Fruit fly (Drosophila melanogaster) whole organism, embryonic: Measurements from ENCODE around the gene Tmhs.

ENCODE experiments used
- CG10979 ChIP-seq: fragments of 200-800 bp; sonication (Bioruptor generic); optimal IDR thresholded peaks from 2 replicates; lab custom pipeline; 2018; ENCODE audit warnings: missing biosample characterization, mild to moderate bottlenecking, missing genetic modification characterization, moderate library complexity
- CG13424 ChIP-seq: fragments of 200-800 bp; sonication (Bioruptor generic); optimal IDR thresholded peaks from 2 replicates; lab custom pipeline; 2019; ENCODE audit warnings: missing biosample characterization, mild to moderate bottlenecking, missing genetic modification characterization, moderate library complexity
- CG14050 ChIP-seq: fragments of 200-800 bp; sonication (Bioruptor generic); IDR thresholded peaks from 3 replicates; pipeline ENCODE4 v1.3.6; 2022; ENCODE audit warnings: missing biosample characterization, missing genetic modification characterization
- CG15073 ChIP-seq: fragments of 200-800 bp; sonication (Bioruptor generic); optimal IDR thresholded peaks from 2 replicates; lab custom pipeline; 2016; ENCODE audit warnings: missing biosample characterization, missing genetic modification characterization
- CG16813 ChIP-seq: fragments of 200-800 bp; sonication (Bioruptor generic); IDR thresholded peaks from 3 replicates; pipeline ENCODE4 v1.3.6; 2022; ENCODE audit warnings: missing biosample characterization, missing genetic modification characterization; ENCODE audit not compliant: partially characterized antibody
- CG17359 ChIP-seq: fragments of 200-800 bp; sonication (Bioruptor generic); optimal IDR thresholded peaks from 3 replicates; lab custom pipeline; 2018; ENCODE audit warnings: missing biosample characterization, mild to moderate bottlenecking, missing genetic modification characterization, moderate library complexity
- CG2202 ChIP-seq: fragments of 200-800 bp; sonication (Bioruptor generic); optimal IDR thresholded peaks from 2 replicates; lab custom pipeline; 2018; ENCODE audit warnings: missing biosample characterization, mild to moderate bottlenecking, missing genetic modification characterization
- CG3726 ChIP-seq: fragments of 200-800 bp; sonication (Bioruptor generic); IDR thresholded peaks from 3 replicates; pipeline ENCODE4, ENCODE4 v1.3.6; 2022; ENCODE audit warnings: missing biosample characterization, missing genetic modification characterization
- CG43689 ChIP-seq: fragments of 200-800 bp; sonication (Bioruptor generic); IDR thresholded peaks from 2 replicates; pipeline ENCODE4 v1.3.6; 2022; ENCODE audit warnings: missing biosample characterization, missing genetic modification characterization
- CG5953 ChIP-seq: fragments of 200-800 bp; sonication (Bioruptor generic); IDR thresholded peaks from 2 replicates; pipeline ENCODE4 v1.3.6; 2022; ENCODE audit warnings: missing biosample characterization, missing genetic modification characterization
- CG6654 ChIP-seq: fragments of 200-800 bp; sonication (Bioruptor generic); optimal IDR thresholded peaks from 2 replicates; lab custom pipeline; 2017; ENCODE audit warnings: missing biosample characterization, mild to moderate bottlenecking, missing genetic modification characterization
- CG6791 ChIP-seq: fragments of 200-800 bp; sonication (Bioruptor generic); IDR thresholded peaks from 3 replicates; pipeline ENCODE4 v1.3.6; 2022; ENCODE audit warnings: missing biosample characterization, missing genetic modification characterization; ENCODE audit not compliant: partially characterized antibody
- CG6854 ChIP-seq: fragments of 200-800 bp; sonication (Bioruptor generic); optimal IDR thresholded peaks from 3 replicates; lab custom pipeline; 2017; ENCODE audit warnings: missing biosample characterization, mild to moderate bottlenecking, missing genetic modification characterization
- CG7357 ChIP-seq: fragments of 200-800 bp; sonication (Bioruptor generic); IDR thresholded peaks from 3 replicates; pipeline ENCODE4 v1.3.6; 2022; ENCODE audit warnings: missing biosample characterization, missing genetic modification characterization
- CG8478 ChIP-seq: fragments of >200 bp; optimal IDR thresholded peaks from 2 replicates; lab custom pipeline; 2018
- CG8944 ChIP-seq: fragments of 200-800 bp; sonication (Bioruptor generic); optimal IDR thresholded peaks from 3 replicates; lab custom pipeline; 2016; ENCODE audit warnings: missing biosample characterization, missing genetic modification characterization
- D19B ChIP-seq: fragments of 200-800 bp; sonication (Bioruptor generic); optimal IDR thresholded peaks from 2 replicates; lab custom pipeline; 2017; ENCODE audit warnings: missing biosample characterization, mild to moderate bottlenecking, missing genetic modification characterization
- Dad ChIP-seq: fragments of 200-800 bp; sonication (Bioruptor generic); optimal IDR thresholded peaks from 3 replicates; lab custom pipeline; 2016; ENCODE audit warnings: missing biosample characterization, missing genetic modification characterization
- Fer3 ChIP-seq: fragments of 200-800 bp; sonication (Bioruptor generic); optimal IDR thresholded peaks from 2 replicates; lab custom pipeline; 2018; ENCODE audit warnings: missing biosample characterization, mild to moderate bottlenecking, missing genetic modification characterization, moderate library complexity
- H2.0 ChIP-seq: fragments of 200-800 bp; sonication (Bioruptor generic); IDR thresholded peaks from 2 replicates; pipeline ENCODE4 v1.3.6; 2022; ENCODE audit warnings: missing biosample characterization, missing genetic modification characterization
- Hmr ChIP-seq: fragments of 200-800 bp; sonication (Bioruptor generic); optimal IDR thresholded peaks from 3 replicates; lab custom pipeline; 2017; ENCODE audit warnings: mild to moderate bottlenecking, missing biosample characterization, missing genetic modification reagents, missing genetic modification characterization
- MESR4 ChIP-seq: fragments of 200-800 bp; sonication (Bioruptor generic); optimal IDR thresholded peaks from 2 replicates; lab custom pipeline; 2018; ENCODE audit warnings: missing biosample characterization, mild to moderate bottlenecking, missing genetic modification characterization, moderate library complexity
- Nf-YB ChIP-seq: fragments of 200-800 bp; sonication (Bioruptor generic); optimal IDR thresholded peaks from 3 replicates; lab custom pipeline; 2019; ENCODE audit warnings: missing biosample characterization, mild to moderate bottlenecking, missing genetic modification characterization, moderate library complexity
- NfI ChIP-seq: fragments of 200-800 bp; sonication (Bioruptor generic); optimal IDR thresholded peaks from 3 replicates; lab custom pipeline; 2018; ENCODE audit warnings: missing biosample characterization, mild to moderate bottlenecking, missing genetic modification characterization, moderate library complexity
- YL-1 ChIP-seq: fragments of 200-800 bp; sonication (Bioruptor generic); optimal IDR thresholded peaks from 3 replicates; lab custom pipeline; 2017; ENCODE audit warnings: missing biosample characterization, mild to moderate bottlenecking, missing genetic modification characterization
- btn ChIP-seq: fragments of 200-800 bp; sonication (Bioruptor generic); optimal IDR thresholded peaks from 2 replicates; lab custom pipeline; 2016; ENCODE audit warnings: missing biosample characterization, missing genetic modification characterization
- cad ChIP-seq: fragments of >200 bp; optimal IDR thresholded peaks from 2 replicates; lab custom pipeline; 2017; ENCODE audit warnings: missing biosample characterization, missing genetic modification characterization
- chm ChIP-seq: fragments of 200-800 bp; sonication (Bioruptor generic); IDR thresholded peaks from 2 replicates; pipeline ENCODE4 v1.3.6; 2022; ENCODE audit warnings: missing biosample characterization, missing genetic modification characterization
- crc ChIP-seq: fragments of 200-800 bp; sonication (Bioruptor generic); optimal IDR thresholded peaks from 2 replicates; lab custom pipeline; 2016; ENCODE audit warnings: missing biosample characterization, missing genetic modification characterization
- dati ChIP-seq: fragments of 200-800 bp; sonication (Bioruptor generic); IDR thresholded peaks from 2 replicates; pipeline ENCODE4 v1.3.6; 2022; ENCODE audit warnings: missing biosample characterization, missing genetic modification characterization
- dysf ChIP-seq: fragments of 200-800 bp; sonication (Bioruptor generic); IDR thresholded peaks from 3 replicates; pipeline ENCODE4 v1.3.6; 2022; ENCODE audit warnings: missing biosample characterization, missing genetic modification characterization
- ems ChIP-seq: fragments of 200-800 bp; sonication (Bioruptor generic); optimal IDR thresholded peaks from 3 replicates; lab custom pipeline; 2016; ENCODE audit warnings: missing biosample characterization, missing genetic modification characterization
- gce ChIP-seq: fragments of 200-800 bp; sonication (Bioruptor generic); IDR thresholded peaks from 3 replicates; pipeline ENCODE4 v1.3.6; 2022; ENCODE audit warnings: missing biosample characterization, missing genetic modification characterization
- gem ChIP-seq: fragments of 200-800 bp; sonication (Bioruptor generic); optimal IDR thresholded peaks from 2 replicates; lab custom pipeline; 2019; ENCODE audit warnings: missing biosample characterization, mild to moderate bottlenecking, missing genetic modification characterization, moderate library complexity
- ham ChIP-seq: fragments of 200-800 bp; sonication (Bioruptor generic); IDR thresholded peaks from 2 replicates; pipeline ENCODE4 v1.3.6; 2022; ENCODE audit warnings: missing biosample characterization, missing genetic modification characterization
- hbn ChIP-seq: fragments of 200-800 bp; sonication (Bioruptor generic); IDR thresholded peaks from 2 replicates; pipeline ENCODE4 v1.3.6; 2022; ENCODE audit warnings: missing biosample characterization, missing genetic modification characterization; ENCODE audit not compliant: partially characterized antibody
- jumu ChIP-seq: fragments of 200-800 bp; sonication (Bioruptor generic); optimal IDR thresholded peaks from 3 replicates; lab custom pipeline; 2016; ENCODE audit warnings: missing biosample characterization, missing genetic modification characterization
- lov ChIP-seq, 2 experiments: fragments of 200-800 bp in 1 of 2; fragments of >200 bp in 1 of 2; sonication (Bioruptor generic) in 1 of 2; IDR thresholded peaks in 1 of 2; optimal IDR thresholded peaks in 1 of 2; 2 replicates in 1 of 2; 3 replicates in 1 of 2; pipeline versions ENCODE4 v1.3.6 to Lab custom; 2017 to 2022; ENCODE audit warnings: missing biosample characterization in 1 of 2, missing genetic modification characterization in 1 of 2
- nerfin-2 ChIP-seq: fragments of 200-800 bp; sonication (Bioruptor generic); IDR thresholded peaks from 2 replicates; pipeline ENCODE4 v1.3.6; 2022; ENCODE audit warnings: missing biosample characterization, missing genetic modification characterization; ENCODE audit not compliant: partially characterized antibody
- nmo ChIP-seq: fragments of 200-800 bp; sonication (Bioruptor generic); optimal IDR thresholded peaks from 2 replicates; lab custom pipeline; 2018; ENCODE audit warnings: missing biosample characterization, mild to moderate bottlenecking, missing genetic modification characterization, moderate library complexity
- nom ChIP-seq: fragments of 200-800 bp; sonication (Bioruptor generic); optimal IDR thresholded peaks from 2 replicates; lab custom pipeline; 2017; ENCODE audit warnings: missing biosample characterization, missing genetic modification characterization, mild to moderate bottlenecking, moderate library complexity, missing genetic modification reagents
- row ChIP-seq: fragments of 200-800 bp; sonication (Bioruptor generic); IDR thresholded peaks from 3 replicates; pipeline ENCODE4 v1.3.6; 2022; ENCODE audit warnings: missing biosample characterization, missing genetic modification characterization
- sens ChIP-seq: fragments of 200-800 bp; sonication (Bioruptor generic); peaks from one replicate; lab custom pipeline; 2016; ENCODE audit warnings: missing biosample characterization, missing genetic modification characterization
- shn ChIP-seq: fragments of 200-800 bp; sonication (Bioruptor generic); optimal IDR thresholded peaks from 3 replicates; lab custom pipeline; 2016; ENCODE audit warnings: missing biosample characterization, missing genetic modification characterization
- slbo ChIP-seq: fragments of 200-800 bp; sonication (Bioruptor generic); IDR thresholded peaks from 2 replicates; pipeline ENCODE4 v1.3.6; 2022; ENCODE audit warnings: missing biosample characterization, missing genetic modification characterization
- so ChIP-seq: fragments of 200-800 bp; sonication (Bioruptor generic); IDR thresholded peaks from 3 replicates; pipeline ENCODE4 v1.3.6; 2022; ENCODE audit warnings: missing biosample characterization, missing genetic modification characterization
- tna ChIP-seq: fragments of 200-800 bp; sonication (Bioruptor generic); IDR thresholded peaks from 2 replicates; pipeline ENCODE4 v1.3.6; 2022; ENCODE audit warnings: missing biosample characterization, missing genetic modification characterization; ENCODE audit not compliant: partially characterized antibody
- wdn ChIP-seq: fragments of 200-800 bp; sonication (Bioruptor generic); IDR thresholded peaks from 2 replicates; pipeline ENCODE4 v1.3.6; 2022; ENCODE audit warnings: missing biosample characterization, missing genetic modification characterization

The Tmhs gene

dm6 chr3L:1890941-1891340, 5.5 kb downstream of the Tmhs start (continued):
- TF ChIP-seq CG8944 (GFP tag; lab: Kevin White, UChicago) = no peak
- no peak for TF ChIP-seq CG14050 (GFP tag; lab: Robert Waterston, UW)
- TF ChIP-seq H2.0 (GFP tag; lab: Robert Waterston, UW) = no peak
- no peak for TF ChIP-seq btn (GFP tag; lab: Kevin White, UChicago)
- no peak for TF ChIP-seq wdn (GFP tag; lab: Robert Waterston, UW)
- TF ChIP-seq CG6791 (GFP tag; lab: Robert Waterston, UW) = no peak
- TF ChIP-seq CG6854 = no peak
- no peak for TF ChIP-seq CG43689
- TF ChIP-seq nerfin-2 (GFP tag; lab: Robert Waterston, UW) = no peak
- no peak for TF ChIP-seq YL-1 (GFP tag; lab: Kevin White, UChicago)
- no peak for TF ChIP-seq CG15073
- no peak for TF ChIP-seq crc (GFP tag; lab: Kevin White, UChicago)
- TF ChIP-seq tna (GFP tag; lab: Robert Waterston, UW) = no peak; the same call in 1 of the 2 replicates

DNA sequence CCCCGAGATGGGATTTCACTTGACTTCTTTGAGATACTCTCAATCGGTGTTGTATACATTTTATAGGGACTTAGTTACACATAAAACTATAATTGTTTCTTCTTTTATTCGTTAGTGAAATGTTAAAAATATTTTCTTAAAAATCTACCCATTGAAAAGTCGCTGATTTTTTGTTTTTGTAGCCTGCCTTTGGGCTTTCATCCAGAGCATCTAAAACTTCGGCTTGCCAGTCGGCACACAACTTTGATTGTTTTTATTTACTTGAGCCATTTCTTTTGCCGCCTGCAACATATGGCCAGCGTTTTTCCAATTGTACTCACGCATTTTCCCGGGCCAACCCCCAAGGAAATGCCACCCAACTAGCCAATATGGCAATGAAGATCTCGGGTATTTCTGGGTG, 6.5 kb downstream of the Tmhs start:
- TF ChIP-seq CG2202 (tag; lab: Kevin White, UChicago) = no peak
- TF ChIP-seq CG16813 (GFP tag; lab: Robert Waterston, UW) = no peak
- TF ChIP-seq CG8478 (lab: Kevin White, UChicago) = no peak
- TF ChIP-seq wdn (GFP tag; lab: Robert Waterston, UW) = 0 out of 2 replicates have a peak, but pooled peaks have one; percentile 7
- TF ChIP-seq CG5953 (GFP tag; lab: Robert Waterston, UW) = no peak
- TF ChIP-seq Dad = no peak
- peak; percentile 15 for TF ChIP-seq Fer3 (tag; lab: Kevin White, UChicago)
- TF ChIP-seq ham = no peak
- no peak for TF ChIP-seq hbn (GFP tag; lab: Robert Waterston, UW)
- TF ChIP-seq jumu = no peak
- 0 out of 3 replicates have a peak, but pooled peaks have one; percentile 17 for TF ChIP-seq CG7357 (GFP tag; lab: Robert Waterston, UW)
- no peak for TF ChIP-seq dati (GFP tag; lab: Robert Waterston, UW)
- no peak for TF ChIP-seq so (GFP tag; lab: Robert Waterston, UW)
- TF ChIP-seq sens = peak; percentile 38
- TF ChIP-seq row (GFP tag; lab: Robert Waterston, UW) = peak; percentile 47; the same call in 2 of the 3 replicates
- no peak for TF ChIP-seq MESR4
- 0 out of 2 replicates have a peak, but pooled peaks have one; percentile 17 for TF ChIP-seq slbo (GFP tag; lab: Robert Waterston, UW)
- no peak for TF ChIP-seq D19B (GFP tag; lab: Kevin White, UChicago)
- peak; percentile 3 for TF ChIP-seq CG13424
- no peak for TF ChIP-seq CG6791 (GFP tag; lab: Robert Waterston, UW)
- TF ChIP-seq dysf (GFP tag; lab: Robert Waterston, UW) = peak; percentile 53; the same call in 2 of the 3 replicates
- TF ChIP-seq ems (GFP tag; lab: Kevin White, UChicago) = no peak
- TF ChIP-seq CG10979 = no peak
- peak; percentile 16 for TF ChIP-seq cad (GFP tag; lab: Kevin White, UChicago)
- TF ChIP-seq NfI (GFP tag; lab: Kevin White, UChicago) = no peak
- no peak for TF ChIP-seq chm
- TF ChIP-seq lov (optimal IDR thresholded peaks at IDR 0.05; lab: Kevin White, UChicago) = no peak
- no peak for TF ChIP-seq lov (GFP tag; IDR thresholded peaks at IDR 0.05; lab: Robert Waterston, UW)
- TF ChIP-seq nmo = no peak
- peak; percentile 43 for TF ChIP-seq gem (tag; lab: Kevin White, UChicago)
- TF ChIP-seq CG6654 = peak; percentile 92
- peak; percentile 3 for TF ChIP-seq Nf-YB
- peak; percentile 22 for TF ChIP-seq Hmr (GFP tag; lab: Kevin White, UChicago)
- no peak for TF ChIP-seq CG3726 (GFP tag; lab: Robert Waterston, UW)
- TF ChIP-seq shn (GFP tag; lab: Kevin White, UChicago) = no peak
- peak; percentile 16 for TF ChIP-seq nom
- TF ChIP-seq CG17359 (tag; lab: Kevin White, UChicago) = peak; percentile 55
- no peak for TF ChIP-seq gce (GFP tag; lab: Robert Waterston, UW)
